Fruit fly (Drosophila melanogaster) whole organism, prepupa: ENCODE measurements around the gene Tsp26A.

Experiments used
- CG4318 ChIP-seq: fragments of 200-800 bp; sonication (Bioruptor generic); optimal IDR thresholded peaks from 3 replicates; lab custom pipeline; 2017; ENCODE audit warnings: missing biosample characterization, mild to moderate bottlenecking, missing genetic modification characterization
- CG6276 ChIP-seq: fragments of 200-800 bp; sonication (Bioruptor generic); optimal IDR thresholded peaks from 2 replicates; lab custom pipeline; 2017; ENCODE audit warnings: missing biosample characterization, mild to moderate bottlenecking, missing genetic modification characterization
- Hr39 ChIP-seq: fragments of 200-800 bp; sonication (Bioruptor generic); optimal IDR thresholded peaks from 2 replicates; lab custom pipeline; 2016; ENCODE audit warnings: missing biosample characterization, missing genetic modification characterization
- OdsH ChIP-seq: fragments of 200-800 bp; sonication (Bioruptor generic); optimal IDR thresholded peaks from 3 replicates; lab custom pipeline; 2016; ENCODE audit warnings: missing biosample characterization, missing genetic modification characterization
- acj6 ChIP-seq: fragments of 200-800 bp; sonication (Bioruptor generic); optimal IDR thresholded peaks from 3 replicates; lab custom pipeline; 2016; ENCODE audit warnings: missing biosample characterization, missing genetic modification characterization
- cyc ChIP-seq: fragments of 200-800 bp; sonication (Bioruptor generic); optimal IDR thresholded peaks from 3 replicates; lab custom pipeline; 2016; ENCODE audit warnings: missing biosample characterization, missing genetic modification characterization
- dac ChIP-seq: fragments of 200-800 bp; sonication (Bioruptor generic); optimal IDR thresholded peaks from 2 replicates; lab custom pipeline; 2017; ENCODE audit warnings: missing biosample characterization, mild to moderate bottlenecking, missing genetic modification characterization
- dsx ChIP-seq: fragments of 200-800 bp; optimal IDR thresholded peaks from 3 replicates; lab custom pipeline; 2019; ENCODE audit warnings: missing biosample characterization, mild to moderate bottlenecking, missing genetic modification characterization, moderate library complexity; ENCODE audit not compliant: poor library complexity, severe bottlenecking
- fd59A ChIP-seq: fragments of 200-800 bp; sonication (Bioruptor generic); optimal IDR thresholded peaks from 2 replicates; lab custom pipeline; 2017; ENCODE audit warnings: missing biosample characterization, mild to moderate bottlenecking, missing genetic modification characterization, missing genetic modification reagents
- ss ChIP-seq, 2 experiments: fragments of 200-800 bp; sonication (Bioruptor generic); optimal IDR thresholded peaks; 2 replicates in 1 of 2; 3 replicates in 1 of 2; lab custom pipeline; 2017 to 2018; ENCODE audit warnings: mild to moderate bottlenecking in 2 of 2, missing biosample characterization in 2 of 2, missing genetic modification characterization in 2 of 2, moderate library complexity in 1 of 2
- vri ChIP-seq: fragments of 200-800 bp; sonication (Bioruptor generic); optimal IDR thresholded peaks from 3 replicates; lab custom pipeline; 2016; ENCODE audit warnings: missing biosample characterization, mild to moderate bottlenecking, missing genetic modification characterization

dm6 chr2L:6051212-6051621, 51.2 kb downstream of the Tsp26A start:
- TF ChIP-seq fd59A (GFP tag; lab: Kevin White, UChicago) (peak; percentile 88), CG4318 (no peak), cyc (GFP tag; lab: Kevin White, UChicago) (peak; percentile 93), ss (GFP tag; optimal IDR thresholded peaks at IDR 0.05; lab: Kevin White, UChicago) (peak; percentile 96), CG6276 (GFP tag; lab: Kevin White, UChicago) (peak; percentile 95), vri (GFP tag; lab: Kevin White, UChicago) (peak; percentile 96), dsx (GFP tag; lab: Kevin White, UChicago) (peak; percentile 94), dac (GFP tag; lab: Kevin White, UChicago) (peak; percentile 92), acj6 (GFP tag; lab: Kevin White, UChicago) (peak; percentile 94), Hr39 (GFP tag; lab: Kevin White, UChicago) (peak; percentile 93), OdsH (GFP tag; lab: Kevin White, UChicago) (peak; percentile 95)
